Worm (Caenorhabditis elegans) whole organism, L4/young adult: ENCODE results near the gene talp-3.

Experiments
- W03F9.2 ChIP-seq: fragments of 150-350 bp; optimal IDR thresholded peaks from 2 replicates; lab custom pipeline; 2014; ENCODE audit warnings: missing biosample characterization, missing genetic modification characterization
- dao-5 ChIP-seq: sonication (generic microtip); optimal IDR thresholded peaks from 2 replicates; lab custom pipeline; 2016; ENCODE audit warnings: missing genotype, missing genetic modification characterization, moderate library complexity, missing compliant biosample characterization
- him-1 ChIP-seq: sonication (generic microtip); optimal IDR thresholded peaks from 2 replicates; lab custom pipeline; 2016; ENCODE audit warnings: missing genotype, missing genetic modification reagents, missing genetic modification characterization, missing compliant biosample characterization

Gene talp-3

DNA sequence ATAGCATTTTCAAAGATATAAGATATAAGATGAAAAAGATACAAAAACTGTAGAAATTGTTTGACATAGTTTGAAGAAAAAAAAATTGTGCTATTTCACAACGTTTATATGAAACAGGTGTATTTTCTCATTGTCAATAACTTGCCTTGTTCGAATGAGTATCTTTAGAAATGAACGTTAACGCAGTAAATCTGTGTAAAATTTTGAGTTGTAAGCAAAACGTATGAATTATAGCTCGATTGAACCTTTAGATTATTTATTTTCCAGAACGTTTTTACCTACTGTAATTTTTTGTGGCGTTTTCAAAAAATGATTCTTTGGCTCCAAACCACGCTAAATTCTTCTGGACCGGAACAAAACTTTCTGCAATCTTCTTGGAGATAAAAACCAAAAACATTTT is 21.5 kb downstream of the talp-3 start:
- TF ChIP-seq dao-5, result no peak
- TF ChIP-seq him-1 (tag; lab: Kevin White, UChicago), result no peak
- TF ChIP-seq W03F9.2, result no peak

DNA sequence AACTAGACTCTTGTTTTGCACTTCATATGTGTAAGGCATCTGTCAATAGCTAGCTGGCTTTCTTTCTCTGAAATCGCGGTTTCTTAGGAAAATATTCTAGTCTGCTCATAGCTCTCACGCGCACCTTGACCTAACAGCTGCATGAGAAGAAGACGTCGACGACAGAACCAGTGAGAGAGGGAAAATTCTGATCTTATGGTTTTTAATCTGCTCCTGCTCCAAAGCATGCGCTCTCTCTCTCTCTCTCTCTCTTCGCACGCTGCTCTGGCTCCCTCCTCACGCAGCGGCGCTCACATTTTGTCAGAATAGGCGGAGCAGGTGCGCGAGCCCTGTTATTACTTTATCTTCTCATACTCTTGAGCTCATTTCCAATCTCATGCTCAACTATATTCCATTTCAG is 31.1 kb downstream of the talp-3 start:
- TF ChIP-seq dao-5, result no peak
- no peak for TF ChIP-seq W03F9.2
- TF ChIP-seq him-1 (tag; lab: Kevin White, UChicago), result no peak

DNA sequence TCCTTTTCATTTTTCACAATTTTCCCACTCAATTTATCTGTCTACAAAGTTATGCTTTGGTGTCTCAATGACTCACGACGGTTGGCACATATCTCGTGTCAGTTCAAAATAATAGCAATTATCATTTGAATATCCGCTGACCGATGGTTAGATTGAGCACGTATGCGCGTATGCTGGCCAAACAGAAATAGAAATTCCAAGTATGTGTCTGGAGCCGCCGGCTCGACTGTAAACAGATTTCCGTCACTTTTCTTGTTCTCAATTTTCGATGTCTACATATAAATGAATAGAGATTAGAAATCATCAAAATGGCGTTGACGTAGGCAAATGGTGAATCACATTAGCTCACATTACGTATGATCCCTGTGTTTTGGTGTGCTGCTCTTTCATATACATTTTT is 32.1 kb downstream of the talp-3 start:
- TF ChIP-seq him-1 (tag; lab: Kevin White, UChicago) (no peak), W03F9.2 (no peak)

DNA sequence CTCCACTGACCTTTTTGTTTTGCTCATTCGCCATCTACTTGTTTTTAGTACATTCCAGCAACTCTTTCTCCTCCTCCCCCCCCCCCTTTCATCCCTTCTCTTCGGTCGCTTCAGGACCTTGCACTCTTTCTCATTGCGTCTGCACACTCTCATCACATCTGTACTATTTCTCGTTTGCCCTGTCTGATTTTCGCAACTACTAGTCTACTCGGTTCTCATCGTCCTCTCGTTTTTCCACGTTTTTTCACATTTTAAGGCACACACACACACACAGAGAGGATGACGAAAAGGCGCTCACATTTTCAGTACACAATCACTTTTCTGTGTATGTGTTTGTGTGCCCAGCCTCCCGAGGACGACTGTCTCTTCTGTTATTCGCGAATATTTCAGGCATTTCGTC is 32.6 kb downstream of the talp-3 start:
- TF ChIP-seq dao-5 (no peak), W03F9.2 (no peak), him-1 (tag; lab: Kevin White, UChicago) (no peak)

DNA sequence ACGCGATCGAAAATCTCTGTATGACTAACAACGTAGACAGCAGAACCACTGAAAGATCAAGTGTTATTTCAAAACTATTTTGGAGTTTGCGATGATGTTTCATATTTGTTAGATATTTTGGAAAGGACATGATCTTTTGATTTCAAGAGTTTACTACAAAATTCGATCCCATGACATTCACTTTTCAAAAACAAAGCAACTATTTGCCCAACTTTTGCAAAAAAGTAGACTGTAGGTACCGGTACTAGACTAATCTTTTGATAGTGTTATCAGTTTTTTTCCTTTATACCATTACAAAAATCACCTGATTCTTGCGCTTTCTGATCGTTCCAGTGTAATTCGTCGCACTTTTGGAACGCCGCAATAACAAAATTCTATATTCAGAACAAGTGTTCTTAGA is 33.1 kb downstream of the talp-3 start:
- TF ChIP-seq dao-5 (no peak), W03F9.2 (no peak), him-1 (tag; lab: Kevin White, UChicago) (no peak)

DNA sequence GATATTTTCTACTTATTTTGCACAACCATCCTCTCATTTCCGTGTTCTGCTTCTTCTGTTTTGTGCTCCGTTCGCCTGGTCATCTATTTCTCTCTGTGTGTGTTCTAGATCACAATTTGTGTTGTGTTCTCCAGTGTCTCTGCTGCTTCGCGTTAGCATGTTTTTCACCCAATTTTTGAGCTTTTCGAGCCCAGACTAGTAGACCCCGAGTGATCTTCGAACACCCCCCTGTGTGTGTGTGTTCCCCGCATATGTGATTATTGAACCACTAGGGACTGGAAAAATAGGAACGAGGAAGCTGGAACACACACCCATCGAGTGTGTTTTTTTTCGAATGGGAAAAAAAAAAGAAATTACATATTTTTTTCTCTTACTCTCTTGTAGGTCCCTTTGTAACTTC is 34.6 kb downstream of the talp-3 start:
- no peak for TF ChIP-seq W03F9.2
- TF ChIP-seq dao-5, result no peak
- TF ChIP-seq him-1 (tag; lab: Kevin White, UChicago), result no peak

DNA sequence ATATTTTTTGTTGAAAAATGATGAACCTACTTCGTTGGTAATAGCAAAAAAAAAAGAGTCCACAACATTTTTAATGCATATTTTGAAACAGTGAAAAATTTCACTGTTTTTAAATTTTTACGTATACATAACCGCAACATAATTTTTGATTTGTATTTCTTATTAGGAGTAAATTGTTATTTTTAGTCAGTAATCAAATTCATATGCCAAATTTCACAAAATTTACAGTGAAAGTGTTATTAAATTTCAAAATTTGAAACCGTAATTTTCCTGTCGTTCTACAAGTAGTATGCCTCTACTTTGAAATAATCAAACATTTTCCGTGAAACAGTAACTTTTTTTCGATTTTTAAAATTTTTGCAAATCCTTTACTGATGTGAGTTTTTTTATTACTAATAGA is 35.2 kb downstream of the talp-3 start:
- TF ChIP-seq dao-5 (no peak), him-1 (tag; lab: Kevin White, UChicago) (no peak), W03F9.2 (no peak)

DNA sequence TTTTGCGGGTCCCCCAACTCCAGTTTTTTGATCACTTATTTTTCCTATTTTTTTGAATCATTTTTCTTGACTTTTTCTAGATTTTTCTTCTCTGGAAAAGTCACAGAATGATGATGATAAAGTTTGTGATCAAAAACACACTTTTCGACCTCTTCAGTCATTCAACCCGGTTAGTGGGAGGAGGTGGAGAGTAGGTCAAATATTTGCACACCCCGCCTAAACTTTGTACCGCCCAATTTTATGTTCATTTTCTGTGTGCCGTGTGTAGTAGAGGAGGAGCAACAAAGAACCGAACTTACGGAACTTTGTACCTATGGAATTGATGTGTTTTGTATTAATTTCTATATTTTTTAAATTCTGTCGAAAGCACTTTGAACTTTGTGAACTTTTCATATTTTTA is 35.7 kb downstream of the talp-3 start:
- no peak for TF ChIP-seq W03F9.2
- no peak for TF ChIP-seq him-1 (tag; lab: Kevin White, UChicago)
- TF ChIP-seq dao-5, result no peak

DNA sequence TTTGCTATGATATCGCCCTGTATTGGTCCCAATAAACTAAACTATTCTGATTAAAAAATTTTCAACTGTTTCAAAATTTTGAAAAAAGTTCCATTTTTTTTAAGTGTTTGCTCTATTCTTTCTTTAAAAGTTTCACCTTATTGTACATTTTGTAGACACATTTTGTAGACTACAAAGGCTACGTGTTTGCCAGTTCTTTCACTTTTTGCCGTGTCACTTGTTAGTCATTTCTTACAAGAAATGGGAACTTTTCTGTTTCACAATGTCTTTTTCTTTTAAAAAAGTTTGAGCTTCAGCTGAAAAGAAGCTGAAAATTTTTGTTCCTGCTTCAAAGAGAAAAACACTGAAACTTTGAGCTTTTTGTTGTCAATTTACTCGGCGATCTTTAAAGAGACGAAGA is 36.1 kb downstream of the talp-3 start:
- no peak for TF ChIP-seq him-1 (tag; lab: Kevin White, UChicago)
- TF ChIP-seq dao-5, result no peak
- TF ChIP-seq W03F9.2, result no peak

DNA sequence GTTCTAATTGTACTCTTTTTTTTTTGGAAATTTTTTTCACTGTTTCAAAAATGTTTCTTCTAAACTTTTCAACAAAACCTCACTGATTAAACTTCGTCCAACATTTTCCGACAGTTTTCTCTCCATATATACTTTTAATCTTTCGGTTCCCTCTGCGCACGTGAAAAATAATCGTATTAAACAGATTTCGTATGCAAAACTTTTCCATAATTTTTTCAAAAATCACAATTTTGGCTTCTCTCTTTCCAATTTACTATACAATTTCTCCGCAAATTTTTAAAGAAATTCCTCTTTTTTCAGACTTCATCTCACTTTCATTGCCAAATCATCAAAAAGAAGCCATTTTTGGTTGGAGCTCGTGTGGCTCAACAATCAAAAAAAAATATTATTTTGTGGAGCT is 36.9 kb downstream of the talp-3 start, which contains the start of gene dmd-6:
Gene dmd-6 (plus strand): TSS at position 301 of the 400 bp plus-strand sequence.
- TF ChIP-seq W03F9.2 (no peak), him-1 (tag; lab: Kevin White, UChicago) (no peak)

DNA sequence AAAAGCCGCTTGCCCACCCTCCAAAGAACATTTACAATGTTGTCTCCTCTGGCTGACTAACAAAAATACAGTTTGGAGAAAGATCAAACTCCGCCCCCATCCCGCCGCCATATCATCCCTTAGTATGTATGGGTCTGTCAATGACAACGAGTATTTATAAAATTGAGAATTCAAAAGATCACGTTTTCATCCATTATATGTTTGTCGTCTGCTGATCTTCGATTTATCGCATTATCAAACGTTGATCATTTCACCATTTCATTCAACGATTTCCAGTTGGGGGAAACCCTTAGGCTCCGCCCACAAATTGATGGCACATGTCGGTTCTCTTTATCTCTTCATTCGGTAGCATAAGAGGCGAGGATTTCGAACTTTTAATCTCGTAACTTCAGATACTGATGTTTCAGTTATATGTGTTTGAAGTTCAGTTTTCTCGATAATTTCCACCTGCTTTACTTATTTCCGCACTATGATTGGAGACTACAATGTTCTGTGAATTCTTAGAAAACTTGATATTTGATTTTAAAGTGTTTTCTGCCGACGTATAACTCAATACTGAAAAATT is 38.9 kb downstream of the talp-3 start:
- TF ChIP-seq dao-5 (no peak), W03F9.2 (no peak), him-1 (tag; lab: Kevin White, UChicago) (no peak)

DNA sequence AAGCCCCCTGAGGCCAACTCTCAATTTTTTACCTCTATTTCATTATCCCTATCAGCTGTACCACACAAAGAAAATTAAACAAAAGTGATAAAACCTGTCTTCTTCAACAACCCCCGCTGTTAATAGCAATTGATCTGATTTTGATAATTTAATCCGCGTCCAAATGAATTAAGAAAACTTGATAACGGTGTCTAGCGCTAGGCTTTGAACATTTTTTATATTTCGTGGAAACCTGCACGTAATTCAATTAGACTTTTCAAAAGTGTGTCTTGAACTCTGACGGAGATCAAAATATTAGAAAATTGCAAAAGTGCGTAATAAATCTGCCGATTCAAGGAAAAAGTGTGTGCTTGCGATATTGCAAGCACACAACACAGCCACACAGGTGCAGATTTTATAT is 39.8 kb downstream of the talp-3 start:
- no peak for TF ChIP-seq him-1 (tag; lab: Kevin White, UChicago)
- no peak for TF ChIP-seq W03F9.2
- no peak for TF ChIP-seq dao-5

DNA sequence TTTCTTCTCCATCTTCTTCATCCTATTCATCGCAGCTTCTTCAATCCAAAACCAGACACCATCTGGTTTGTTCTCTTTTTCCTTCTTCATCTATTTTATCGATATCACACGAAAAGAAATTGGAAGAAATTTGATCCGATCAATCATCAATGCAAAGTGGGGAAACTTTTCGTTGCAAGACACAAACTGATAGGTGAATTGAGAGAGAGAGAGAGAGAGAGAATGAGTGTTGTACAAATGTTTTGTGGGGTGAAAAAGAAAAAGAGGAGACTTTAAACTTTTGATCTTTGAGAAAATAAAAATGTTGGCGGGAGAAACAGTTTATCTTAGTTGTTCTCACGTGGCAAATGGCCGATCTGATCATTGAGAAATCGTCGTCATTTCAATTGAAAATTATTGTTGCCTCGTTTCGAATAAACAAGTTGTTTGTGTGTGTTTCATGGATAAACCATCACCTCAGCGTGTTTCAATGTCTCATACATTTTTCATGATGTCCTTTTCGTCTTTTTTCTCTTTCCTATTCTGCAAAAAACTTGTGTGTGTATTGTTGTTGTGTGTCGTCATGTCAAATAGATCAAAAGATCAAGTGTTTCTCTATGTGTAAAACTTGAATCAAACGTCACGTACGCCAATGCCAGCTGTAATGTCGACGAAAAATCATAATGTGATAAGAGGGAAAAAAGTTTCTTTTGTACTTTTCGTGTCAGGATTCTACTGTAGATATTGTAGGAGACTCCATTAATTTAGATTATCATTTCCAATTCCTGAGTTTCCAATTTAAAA is 40.4 kb downstream of the talp-3 start:
- no peak for TF ChIP-seq dao-5
- no peak for TF ChIP-seq W03F9.2
- no peak for TF ChIP-seq him-1 (tag; lab: Kevin White, UChicago)

DNA sequence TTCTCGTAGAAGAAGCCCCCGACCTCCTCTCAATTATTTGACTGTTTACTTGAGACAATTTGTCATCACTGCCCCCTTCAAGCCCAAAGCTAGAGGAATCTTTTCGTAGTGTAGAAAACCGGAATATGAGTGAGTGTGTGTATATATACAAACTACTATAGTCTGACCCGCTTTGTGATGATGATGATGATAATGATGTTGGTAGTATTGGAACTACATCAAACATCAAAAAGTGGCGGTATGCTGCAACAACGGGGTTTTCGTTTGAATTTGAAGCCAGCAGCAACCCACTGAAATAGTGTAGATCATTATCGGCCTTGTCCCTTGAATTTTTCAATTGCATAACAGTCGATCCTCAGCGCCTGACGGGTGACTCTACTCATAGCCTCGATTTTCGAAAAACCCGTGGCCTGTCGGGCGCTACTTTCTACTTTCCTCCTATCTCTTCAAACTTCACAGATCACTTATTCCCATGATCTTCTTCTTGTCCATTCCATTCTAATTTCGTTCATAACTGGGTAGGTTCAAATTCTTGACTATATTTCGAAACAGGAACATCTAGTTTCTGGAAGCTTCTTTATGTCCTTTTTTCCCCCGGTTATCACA is 41.2 kb downstream of the talp-3 start:
- no peak for TF ChIP-seq dao-5
- TF ChIP-seq him-1 (tag; lab: Kevin White, UChicago), result no peak
- TF ChIP-seq W03F9.2, result no peak

DNA sequence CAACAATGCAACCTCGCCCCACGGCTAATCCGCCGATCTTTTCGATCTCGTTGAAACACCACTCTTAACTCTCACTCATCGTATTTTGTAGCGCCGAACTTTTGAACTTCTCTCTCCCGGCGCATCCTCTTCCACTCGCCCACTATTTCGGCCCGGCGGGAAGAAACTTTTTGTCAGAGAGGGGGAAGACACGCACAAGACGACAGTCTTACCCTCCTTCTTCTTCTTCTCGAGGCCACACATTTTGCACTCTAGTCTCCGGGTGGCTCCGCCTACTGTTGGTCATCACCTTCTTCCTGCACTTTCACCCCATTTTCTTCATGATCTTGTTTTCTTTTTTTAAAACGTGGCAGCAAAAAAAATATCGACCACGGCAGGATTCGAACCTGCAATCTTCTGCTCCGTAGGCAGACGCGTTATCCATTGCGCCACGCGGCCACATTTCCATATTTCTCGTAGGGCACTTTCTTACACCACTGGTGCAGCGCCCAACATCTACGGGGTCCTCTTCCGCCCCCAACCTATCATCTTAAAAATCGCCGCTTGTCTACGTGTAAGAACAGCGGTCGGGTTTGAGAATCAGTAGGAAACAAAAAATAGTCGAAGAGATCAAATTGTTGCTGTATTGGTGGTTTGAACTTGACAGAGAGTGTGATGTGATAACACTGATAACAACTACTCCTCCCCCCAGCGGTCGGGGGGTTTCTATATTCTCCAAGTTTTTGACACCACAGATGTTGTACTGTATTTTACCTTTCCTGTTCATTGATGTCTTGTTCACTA is 42.0 kb downstream of the talp-3 start:
- TF ChIP-seq W03F9.2 (no peak), dao-5 (peak; percentile 5), him-1 (tag; lab: Kevin White, UChicago) (no peak)
